Worm (Caenorhabditis elegans): ENCODE data around the gene F59A7.12.

DNA sequence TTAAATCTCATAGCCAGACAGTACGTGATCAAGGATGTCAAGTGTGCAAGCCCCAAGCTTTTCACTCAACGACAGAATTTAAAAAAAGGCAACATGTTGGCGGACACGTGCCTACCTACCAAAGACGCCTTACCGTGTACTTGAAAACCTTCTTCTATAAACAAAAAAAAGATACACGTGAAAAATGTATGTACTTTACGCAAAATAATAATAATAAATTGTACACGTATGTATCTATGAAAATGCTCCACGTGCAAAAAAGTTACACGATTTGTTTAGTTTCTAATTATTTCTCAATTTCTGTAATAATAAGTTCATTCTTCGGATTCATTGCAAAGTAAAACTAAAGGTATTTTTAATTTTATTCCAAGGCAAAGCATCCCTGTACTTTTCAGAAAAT, 25.3 kb upstream of the F59A7.12 start, which contains the start of gene cysl-4:
- TF ChIP-seq dao-5 (tag; optimal IDR thresholded peaks at IDR 0.05) (no peak), him-1 (tag; optimal IDR thresholded peaks at IDR 0.05) (no peak), W03F9.2 (tag; optimal IDR thresholded peaks at IDR 0.05) (no peak)
